Fruit fly (Drosophila melanogaster) whole organism, prepupa: ENCODE measurements around the gene anchor.

Source experiments
- Blimp-1 ChIP-seq: fragments of 200-800 bp; sonication (Bioruptor generic); optimal IDR thresholded peaks from 3 replicates; lab custom pipeline; 2017; ENCODE audit warnings: missing biosample characterization, missing genetic modification characterization, mild to moderate bottlenecking, moderate library complexity, missing genetic modification reagents
- CG10631 ChIP-seq: fragments of 200-800 bp; sonication (Bioruptor generic); optimal IDR thresholded peaks from 2 replicates; lab custom pipeline; 2016; ENCODE audit warnings: missing biosample characterization, missing genetic modification characterization
- CG11294 ChIP-seq: fragments of 200-800 bp; sonication (Bioruptor generic); IDR thresholded peaks from 2 replicates; pipeline ENCODE4 v1.3.6; 2022; ENCODE audit warnings: missing biosample characterization, missing genetic modification characterization
- CG11762 ChIP-seq: fragments of 200-800 bp; sonication (Bioruptor generic); optimal IDR thresholded peaks from 3 replicates; lab custom pipeline; 2016; ENCODE audit warnings: missing biosample characterization, missing genetic modification characterization; ENCODE audit not compliant: insufficient read depth
- CG11902 ChIP-seq: fragments of 200-800 bp; sonication (Bioruptor generic); optimal IDR thresholded peaks from 3 replicates; lab custom pipeline; 2016; ENCODE audit warnings: missing biosample characterization, missing genetic modification characterization
- CG1621 ChIP-seq: fragments of 200-800 bp; sonication (Bioruptor generic); optimal IDR thresholded peaks from 3 replicates; lab custom pipeline; 2018; ENCODE audit warnings: missing biosample characterization, mild to moderate bottlenecking, missing genetic modification characterization
- CG16779 ChIP-seq: fragments of 200-800 bp; sonication (Bioruptor generic); optimal IDR thresholded peaks from 3 replicates; lab custom pipeline; 2017; ENCODE audit warnings: missing biosample characterization, mild to moderate bottlenecking, missing genetic modification characterization
- CG3032 ChIP-seq: fragments of 200-800 bp; optimal IDR thresholded peaks from 2 replicates; lab custom pipeline; 2019; ENCODE audit warnings: missing biosample characterization, mild to moderate bottlenecking, missing genetic modification characterization, moderate library complexity
- CG31627 ChIP-seq: fragments of 200-800 bp; sonication (Bioruptor generic); optimal IDR thresholded peaks from 3 replicates; lab custom pipeline; 2016; ENCODE audit warnings: missing biosample characterization, missing genetic modification characterization
- CG32006 ChIP-seq: fragments of 200-800 bp; sonication (Bioruptor generic); optimal IDR thresholded peaks from 3 replicates; lab custom pipeline; 2017; ENCODE audit warnings: missing biosample characterization, mild to moderate bottlenecking, missing genetic modification characterization
- CG34406 ChIP-seq: fragments of 200-800 bp; sonication (Bioruptor generic); optimal IDR thresholded peaks from 3 replicates; lab custom pipeline; 2016; ENCODE audit warnings: missing biosample characterization, missing genetic modification characterization
- CG3919 ChIP-seq: fragments of 200-800 bp; sonication (Bioruptor generic); optimal IDR thresholded peaks from 3 replicates; lab custom pipeline; 2016; ENCODE audit warnings: missing biosample characterization, missing genetic modification characterization
- CG4318 ChIP-seq: fragments of 200-800 bp; sonication (Bioruptor generic); optimal IDR thresholded peaks from 3 replicates; lab custom pipeline; 2017; ENCODE audit warnings: missing biosample characterization, mild to moderate bottlenecking, missing genetic modification characterization
- CG6163 ChIP-seq: fragments of 200-800 bp; sonication (Bioruptor generic); IDR thresholded peaks from 3 replicates; pipeline ENCODE4 v1.3.6; 2022; ENCODE audit warnings: missing biosample characterization, missing genetic modification characterization
- CG6276 ChIP-seq: fragments of 200-800 bp; sonication (Bioruptor generic); optimal IDR thresholded peaks from 2 replicates; lab custom pipeline; 2017; ENCODE audit warnings: missing biosample characterization, mild to moderate bottlenecking, missing genetic modification characterization
- CG6792 ChIP-seq: fragments of 200-800 bp; sonication (Bioruptor generic); optimal IDR thresholded peaks from 3 replicates; lab custom pipeline; 2016; ENCODE audit warnings: missing biosample characterization, missing genetic modification characterization
- CG6808 ChIP-seq: fragments of 200-800 bp; sonication (Bioruptor generic); optimal IDR thresholded peaks from 3 replicates; lab custom pipeline; 2017; ENCODE audit warnings: missing biosample characterization, missing genetic modification characterization, mild to moderate bottlenecking, moderate library complexity, missing genetic modification reagents
- CG6854 ChIP-seq: fragments of 200-800 bp; sonication (Bioruptor generic); optimal IDR thresholded peaks from 2 replicates; lab custom pipeline; 2017; ENCODE audit warnings: missing biosample characterization, mild to moderate bottlenecking, missing genetic modification characterization
- CG8319 ChIP-seq: fragments of 200-800 bp; sonication (Bioruptor generic); optimal IDR thresholded peaks from 3 replicates; lab custom pipeline; 2016; ENCODE audit warnings: missing biosample characterization, missing genetic modification characterization
- CG8632 ChIP-seq: fragments of 200-800 bp; sonication (Bioruptor generic); optimal IDR thresholded peaks from 3 replicates; lab custom pipeline; 2016; ENCODE audit warnings: missing biosample characterization, missing genetic modification characterization
- CG9139 ChIP-seq: fragments of 200-800 bp; sonication (Bioruptor generic); optimal IDR thresholded peaks from 3 replicates; lab custom pipeline; 2017; ENCODE audit warnings: missing biosample characterization, mild to moderate bottlenecking, missing genetic modification characterization
- Eip75B ChIP-seq: fragments of 200-800 bp; sonication (Bioruptor generic); optimal IDR thresholded peaks from 3 replicates; lab custom pipeline; 2016; ENCODE audit warnings: missing biosample characterization, missing genetic modification characterization
- Eip78C ChIP-seq: fragments of 200-800 bp; sonication (Bioruptor generic); peaks from one replicate; lab custom pipeline; 2016; ENCODE audit warnings: missing biosample characterization, missing genetic modification characterization
- Ets21C ChIP-seq: fragments of 200-800 bp; sonication (Bioruptor generic); optimal IDR thresholded peaks from 3 replicates; lab custom pipeline; 2016; ENCODE audit warnings: missing biosample characterization, missing genetic modification characterization
- Ets96B ChIP-seq: fragments of 200-800 bp; optimal IDR thresholded peaks from 2 replicates; lab custom pipeline; 2019; ENCODE audit warnings: missing biosample characterization, mild to moderate bottlenecking, missing genetic modification characterization, moderate library complexity
- Hr38 ChIP-seq: sonication (Bioruptor generic); optimal IDR thresholded peaks from 2 replicates; lab custom pipeline; 2016; ENCODE audit warnings: missing biosample characterization, missing genetic modification characterization
- Hr39 ChIP-seq: fragments of 200-800 bp; sonication (Bioruptor generic); optimal IDR thresholded peaks from 2 replicates; lab custom pipeline; 2016; ENCODE audit warnings: missing biosample characterization, missing genetic modification characterization
- Hr4 ChIP-seq: fragments of 200-800 bp; sonication (Bioruptor generic); optimal IDR thresholded peaks from 3 replicates; lab custom pipeline; 2016; ENCODE audit warnings: missing biosample characterization, missing genetic modification characterization
- Met ChIP-seq: fragments of 200-800 bp; sonication (Bioruptor generic); optimal IDR thresholded peaks from 3 replicates; lab custom pipeline; 2016; ENCODE audit warnings: missing biosample characterization, missing genetic modification characterization
- OdsH ChIP-seq: fragments of 200-800 bp; sonication (Bioruptor generic); optimal IDR thresholded peaks from 3 replicates; lab custom pipeline; 2016; ENCODE audit warnings: missing biosample characterization, missing genetic modification characterization
- Smox ChIP-seq: fragments of 200-800 bp; sonication (Bioruptor generic); optimal IDR thresholded peaks from 3 replicates; lab custom pipeline; 2016; ENCODE audit warnings: missing biosample characterization, missing genetic modification characterization
- Sox102F ChIP-seq: fragments of 200-800 bp; sonication (Bioruptor generic); optimal IDR thresholded peaks from 2 replicates; lab custom pipeline; 2016; ENCODE audit warnings: missing biosample characterization, mild to moderate bottlenecking, missing genetic modification characterization
- Sox15 ChIP-seq: fragments of 200-800 bp; sonication (Bioruptor generic); optimal IDR thresholded peaks from 3 replicates; lab custom pipeline; 2016; ENCODE audit warnings: missing biosample characterization, missing genetic modification characterization
- achi ChIP-seq: fragments of 200-800 bp; sonication (Bioruptor generic); optimal IDR thresholded peaks from 3 replicates; lab custom pipeline; 2016; ENCODE audit warnings: missing biosample characterization, missing genetic modification characterization
- acj6 ChIP-seq: fragments of 200-800 bp; sonication (Bioruptor generic); optimal IDR thresholded peaks from 3 replicates; lab custom pipeline; 2016; ENCODE audit warnings: missing biosample characterization, missing genetic modification characterization
- cyc ChIP-seq: fragments of 200-800 bp; sonication (Bioruptor generic); optimal IDR thresholded peaks from 3 replicates; lab custom pipeline; 2016; ENCODE audit warnings: missing biosample characterization, missing genetic modification characterization
- dac ChIP-seq: fragments of 200-800 bp; sonication (Bioruptor generic); optimal IDR thresholded peaks from 2 replicates; lab custom pipeline; 2017; ENCODE audit warnings: missing biosample characterization, mild to moderate bottlenecking, missing genetic modification characterization
- dsx ChIP-seq: fragments of 200-800 bp; optimal IDR thresholded peaks from 3 replicates; lab custom pipeline; 2019; ENCODE audit warnings: missing biosample characterization, mild to moderate bottlenecking, missing genetic modification characterization, moderate library complexity; ENCODE audit not compliant: poor library complexity, severe bottlenecking
- eg ChIP-seq: fragments of 200-800 bp; sonication (Bioruptor generic); IDR thresholded peaks from 3 replicates; pipeline ENCODE4 v1.3.6; 2022; ENCODE audit warnings: missing biosample characterization, missing genetic modification characterization
- esn ChIP-seq: fragments of 200-800 bp; sonication (Bioruptor generic); optimal IDR thresholded peaks from 2 replicates; lab custom pipeline; 2016; ENCODE audit warnings: missing biosample characterization, mild to moderate bottlenecking, missing genetic modification characterization, moderate library complexity
- fd59A ChIP-seq: fragments of 200-800 bp; sonication (Bioruptor generic); optimal IDR thresholded peaks from 2 replicates; lab custom pipeline; 2017; ENCODE audit warnings: missing biosample characterization, mild to moderate bottlenecking, missing genetic modification characterization, missing genetic modification reagents
- fd85E ChIP-seq: fragments of 200-800 bp; sonication (Bioruptor generic); optimal IDR thresholded peaks from 3 replicates; lab custom pipeline; 2016; ENCODE audit warnings: missing biosample characterization, missing genetic modification characterization
- fkh ChIP-seq: fragments of 200-800 bp; sonication (Bioruptor generic); optimal IDR thresholded peaks from 3 replicates; lab custom pipeline; 2017; ENCODE audit warnings: missing biosample characterization, mild to moderate bottlenecking, missing genetic modification characterization, moderate library complexity
- lz ChIP-seq: fragments of 200-800 bp; sonication (Bioruptor generic); optimal IDR thresholded peaks from 3 replicates; lab custom pipeline; 2016; ENCODE audit warnings: missing biosample characterization, missing genetic modification characterization
- net ChIP-seq: fragments of 200-800 bp; sonication (Bioruptor generic); optimal IDR thresholded peaks from 3 replicates; lab custom pipeline; 2016; ENCODE audit warnings: missing biosample characterization, missing genetic modification characterization
- pdm3 ChIP-seq: fragments of 200-800 bp; sonication (Bioruptor generic); optimal IDR thresholded peaks from 3 replicates; lab custom pipeline; 2016; ENCODE audit warnings: missing biosample characterization, missing genetic modification characterization
- salr ChIP-seq, 2 experiments: fragments of 200-800 bp; sonication (Bioruptor generic); optimal IDR thresholded peaks; 3 replicates each; lab custom pipeline; 2016 to 2018; ENCODE audit warnings: missing biosample characterization in 2 of 2, missing genetic modification characterization in 2 of 2, mild to moderate bottlenecking in 1 of 2
- spab ChIP-seq: fragments of 200-800 bp; sonication (Bioruptor generic); optimal IDR thresholded peaks from 2 replicates; lab custom pipeline; 2017; ENCODE audit warnings: missing biosample characterization, mild to moderate bottlenecking, missing genetic modification characterization, missing genetic modification reagents
- ss ChIP-seq, 2 experiments: fragments of 200-800 bp; sonication (Bioruptor generic); optimal IDR thresholded peaks; 2 replicates in 1 of 2; 3 replicates in 1 of 2; lab custom pipeline; 2017 to 2018; ENCODE audit warnings: mild to moderate bottlenecking in 2 of 2, missing biosample characterization in 2 of 2, missing genetic modification characterization in 2 of 2, moderate library complexity in 1 of 2
- svp ChIP-seq: fragments of 200-800 bp; sonication (Bioruptor generic); peaks from one replicate; lab custom pipeline; 2016; ENCODE audit warnings: missing biosample characterization, missing genetic modification characterization
- topi ChIP-seq: fragments of 200-800 bp; sonication (Bioruptor generic); optimal IDR thresholded peaks from 3 replicates; lab custom pipeline; 2016; ENCODE audit warnings: missing biosample characterization, missing genetic modification characterization
- vri ChIP-seq: fragments of 200-800 bp; sonication (Bioruptor generic); optimal IDR thresholded peaks from 3 replicates; lab custom pipeline; 2016; ENCODE audit warnings: missing biosample characterization, mild to moderate bottlenecking, missing genetic modification characterization

The anchor gene

dm6 chr3L:17667642-17668362 lies 46.2 kb downstream of the anchor start:
- TF ChIP-seq Hr38 (no peak), dac (GFP tag; lab: Kevin White, UChicago) (no peak), fd85E (GFP tag; lab: Kevin White, UChicago) (no peak), Ets96B (tag; lab: Kevin White, UChicago) (no peak), topi (GFP tag; lab: Kevin White, UChicago) (peak; percentile 8), CG10631 (GFP tag; lab: Kevin White, UChicago) (no peak), Sox15 (GFP tag; lab: Kevin White, UChicago) (no peak), dsx (no peak), vri (GFP tag; lab: Kevin White, UChicago) (peak; percentile 7), CG4318 (GFP tag; lab: Kevin White, UChicago) (no peak), CG34406 (GFP tag; lab: Kevin White, UChicago) (no peak), CG3919 (GFP tag; lab: Kevin White, UChicago) (no peak), CG31627 (no peak), Sox102F (GFP tag; lab: Kevin White, UChicago) (peak; percentile 11), cyc (GFP tag; lab: Kevin White, UChicago) (no peak), acj6 (GFP tag; lab: Kevin White, UChicago) (no peak), CG11762 (GFP tag; lab: Kevin White, UChicago) (no peak), lz (GFP tag; lab: Kevin White, UChicago) (no peak), CG11902 (GFP tag; lab: Kevin White, UChicago) (no peak), CG6276 (GFP tag; lab: Kevin White, UChicago) (no peak), Smox (no peak), Hr4 (GFP tag; lab: Kevin White, UChicago) (no peak), CG6808 (no peak), Hr39 (GFP tag; lab: Kevin White, UChicago) (no peak), Met (no peak), spab (no peak), salr (GFP tag; optimal IDR thresholded peaks at IDR 0.05; lab: Kevin White, UChicago) (no peak), fd59A (GFP tag; lab: Kevin White, UChicago) (no peak), OdsH (no peak), Ets21C (GFP tag; lab: Kevin White, UChicago) (no peak), CG6854 (no peak), ss (GFP tag; optimal IDR thresholded peaks at IDR 0.05; lab: Kevin White, UChicago) (no peak), CG11294 (GFP tag; lab: Robert Waterston, UW) (no peak), eg (GFP tag; lab: Robert Waterston, UW) (no peak), Eip75B (GFP tag; lab: Kevin White, UChicago) (no peak), net (GFP tag; lab: Kevin White, UChicago) (no peak), CG8632 (GFP tag; lab: Kevin White, UChicago) (no peak), achi (GFP tag; lab: Kevin White, UChicago) (no peak), pdm3 (GFP tag; lab: Kevin White, UChicago) (no peak), Blimp-1 (GFP tag; lab: Kevin White, UChicago) (no peak), CG16779 (tag; lab: Kevin White, UChicago) (no peak), fkh (GFP tag; lab: Kevin White, UChicago) (peak; percentile 16), CG1621 (tag; lab: Kevin White, UChicago) (no peak), CG6163 (GFP tag; lab: Robert Waterston, UW) (no peak), CG32006 (GFP tag; lab: Kevin White, UChicago) (no peak), CG9139 (GFP tag; lab: Kevin White, UChicago) (no peak), Eip78C (GFP tag; lab: Kevin White, UChicago) (peak; percentile 77), esn (GFP tag; lab: Kevin White, UChicago) (no peak), CG6792 (GFP tag; lab: Kevin White, UChicago) (no peak), CG3032 (tag; lab: Kevin White, UChicago) (no peak), svp (peak; percentile 66), CG8319 (GFP tag; lab: Kevin White, UChicago) (no peak)
